Fruit fly (Drosophila melanogaster) whole organism, embryonic: ENCODE results near the gene CG8119.

ENCODE experiments used
- B-H2 ChIP-seq: fragments of 200-800 bp; sonication (Bioruptor generic); optimal IDR thresholded peaks from 2 replicates; lab custom pipeline; 2018; ENCODE audit warnings: missing biosample characterization, mild to moderate bottlenecking, missing genetic modification characterization
- CG1024 ChIP-seq: fragments of 200-800 bp; sonication (Bioruptor generic); IDR thresholded peaks from 2 replicates; pipeline ENCODE4 v1.3.6; 2022; ENCODE audit warnings: missing biosample characterization, missing genetic modification characterization
- CG10267 ChIP-seq: fragments of 200-800 bp; sonication (Bioruptor generic); optimal IDR thresholded peaks from 2 replicates; lab custom pipeline; 2018; ENCODE audit warnings: missing biosample characterization, mild to moderate bottlenecking, missing genetic modification characterization, moderate library complexity
- CG11085 ChIP-seq: fragments of 200-800 bp; sonication (Bioruptor generic); IDR thresholded peaks from 2 replicates; pipeline ENCODE4 v1.3.6; 2022; ENCODE audit warnings: missing biosample characterization, missing genetic modification characterization
- CG11247 ChIP-seq: fragments of 200-800 bp; sonication (Bioruptor generic); IDR thresholded peaks from 2 replicates; pipeline ENCODE4 v1.3.6; 2022; ENCODE audit warnings: missing biosample characterization, missing genetic modification characterization
- CG11695 ChIP-seq: fragments of 200-800 bp; sonication (Bioruptor generic); IDR thresholded peaks from 3 replicates; pipeline ENCODE4 v1.3.6; 2022; ENCODE audit warnings: missing biosample characterization, missing genetic modification characterization
- CG12155 ChIP-seq: fragments of 200-800 bp; sonication (Bioruptor generic); optimal IDR thresholded peaks from 3 replicates; lab custom pipeline; 2016; ENCODE audit warnings: missing biosample characterization, missing genetic modification characterization
- CG12659 ChIP-seq: fragments of 200-800 bp; sonication (Bioruptor generic); optimal IDR thresholded peaks from 3 replicates; lab custom pipeline; 2017; ENCODE audit warnings: mild to moderate bottlenecking, missing biosample characterization, missing genetic modification reagents, missing genetic modification characterization
- CG13424 ChIP-seq: fragments of 200-800 bp; sonication (Bioruptor generic); optimal IDR thresholded peaks from 2 replicates; lab custom pipeline; 2019; ENCODE audit warnings: missing biosample characterization, mild to moderate bottlenecking, missing genetic modification characterization, moderate library complexity
- CG1529 ChIP-seq: fragments of 200-800 bp; sonication (Bioruptor generic); optimal IDR thresholded peaks from 3 replicates; lab custom pipeline; 2018; ENCODE audit warnings: missing biosample characterization, missing genetic modification characterization
- CG15696 ChIP-seq: fragments of 200-800 bp; sonication (Bioruptor generic); optimal IDR thresholded peaks from 2 replicates; lab custom pipeline; 2019; ENCODE audit warnings: missing biosample characterization, mild to moderate bottlenecking, missing genetic modification characterization, moderate library complexity
- CG2120 ChIP-seq: fragments of 200-800 bp; sonication (Bioruptor generic); optimal IDR thresholded peaks from 3 replicates; lab custom pipeline; 2016; ENCODE audit warnings: missing biosample characterization, missing genetic modification characterization
- CG31224 ChIP-seq: fragments of 200-800 bp; sonication (Bioruptor generic); IDR thresholded peaks from 2 replicates; pipeline ENCODE4 v1.3.6; 2022; ENCODE audit warnings: missing biosample characterization, missing genetic modification characterization
- CG32772 ChIP-seq: fragments of 200-800 bp; sonication (Bioruptor generic); IDR thresholded peaks from 2 replicates; pipeline ENCODE4 v1.3.6; 2022; ENCODE audit warnings: missing biosample characterization, missing genetic modification characterization
- CG34422 ChIP-seq: fragments of 200-800 bp; sonication (Bioruptor generic); IDR thresholded peaks from 3 replicates; pipeline ENCODE4 v1.3.6; 2022; ENCODE audit warnings: missing biosample characterization, missing genetic modification characterization
- CG6175 ChIP-seq: fragments of 200-800 bp; sonication (Bioruptor generic); IDR thresholded peaks from 3 replicates; pipeline ENCODE4 v1.3.6; 2022; ENCODE audit warnings: missing biosample characterization, missing genetic modification characterization
- CG6813 ChIP-seq: fragments of 200-800 bp; sonication (Bioruptor generic); optimal IDR thresholded peaks from 2 replicates; lab custom pipeline; 2017; ENCODE audit warnings: missing biosample characterization, missing genetic modification characterization, mild to moderate bottlenecking, moderate library complexity, missing genetic modification reagents
- CG7839 ChIP-seq: fragments of 200-800 bp; sonication (Bioruptor generic); optimal IDR thresholded peaks from 3 replicates; lab custom pipeline; 2018; ENCODE audit warnings: missing biosample characterization, mild to moderate bottlenecking, missing genetic modification characterization, moderate library complexity
- CG8765 ChIP-seq: fragments of 200-800 bp; sonication (Bioruptor generic); IDR thresholded peaks from 2 replicates; pipeline ENCODE4 v1.3.6; 2022; ENCODE audit warnings: missing biosample characterization, missing genetic modification characterization
- Dll ChIP-seq: fragments of 200-800 bp; sonication (Bioruptor generic); IDR thresholded peaks from 4 replicates; pipeline ENCODE4 v1.3.6; 2022; ENCODE audit warnings: missing biosample characterization, missing genetic modification characterization; ENCODE audit not compliant: partially characterized antibody
- Fer3 ChIP-seq: fragments of 200-800 bp; sonication (Bioruptor generic); optimal IDR thresholded peaks from 2 replicates; lab custom pipeline; 2018; ENCODE audit warnings: missing biosample characterization, mild to moderate bottlenecking, missing genetic modification characterization, moderate library complexity
- HLH54F ChIP-seq: fragments of 200-800 bp; sonication (Bioruptor generic); optimal IDR thresholded peaks from 3 replicates; lab custom pipeline; 2016; ENCODE audit warnings: missing biosample characterization, missing genetic modification characterization
- Lhr ChIP-seq: fragments of 200-800 bp; sonication (Bioruptor generic); optimal IDR thresholded peaks from 3 replicates; lab custom pipeline; 2017; ENCODE audit warnings: mild to moderate bottlenecking, missing biosample characterization, missing genetic modification reagents, missing genetic modification characterization
- NK7.1 ChIP-seq: fragments of 200-800 bp; sonication (Bioruptor generic); optimal IDR thresholded peaks from 3 replicates; lab custom pipeline; 2016; ENCODE audit warnings: missing biosample characterization, missing genetic modification characterization
- NfI ChIP-seq: fragments of 200-800 bp; sonication (Bioruptor generic); optimal IDR thresholded peaks from 3 replicates; lab custom pipeline; 2018; ENCODE audit warnings: missing biosample characterization, mild to moderate bottlenecking, missing genetic modification characterization, moderate library complexity
- Optix ChIP-seq: fragments of 200-800 bp; sonication (Bioruptor generic); IDR thresholded peaks from 3 replicates; pipeline ENCODE4 v1.3.6; 2022; ENCODE audit warnings: missing biosample characterization, missing genetic modification characterization
- YL-1 ChIP-seq: fragments of 200-800 bp; sonication (Bioruptor generic); optimal IDR thresholded peaks from 3 replicates; lab custom pipeline; 2017; ENCODE audit warnings: missing biosample characterization, mild to moderate bottlenecking, missing genetic modification characterization
- al ChIP-seq: fragments of 200-800 bp; sonication (Bioruptor generic); IDR thresholded peaks from 2 replicates; pipeline ENCODE4 v1.3.6; 2022; ENCODE audit warnings: missing biosample characterization, missing genetic modification characterization
- amos ChIP-seq: fragments of 200-800 bp; sonication (Bioruptor generic); IDR thresholded peaks from 2 replicates; pipeline ENCODE4 v1.3.6; 2022; ENCODE audit warnings: missing biosample characterization, missing genetic modification characterization; ENCODE audit not compliant: partially characterized antibody
- ase ChIP-seq: fragments of 200-800 bp; sonication (Bioruptor generic); IDR thresholded peaks from 3 replicates; pipeline ENCODE4 v1.3.6; 2022; ENCODE audit warnings: missing biosample characterization, missing genetic modification characterization
- bbx ChIP-seq: fragments of 200-800 bp; sonication (Bioruptor generic); IDR thresholded peaks from 2 replicates; pipeline ENCODE4 v1.3.6; 2022; ENCODE audit warnings: missing biosample characterization, missing genetic modification characterization; ENCODE audit not compliant: partially characterized antibody
- bowl ChIP-seq: fragments of 200-800 bp; sonication (Bioruptor generic); IDR thresholded peaks from 2 replicates; pipeline ENCODE4 v1.3.6; 2022; ENCODE audit warnings: missing biosample characterization, missing genetic modification characterization
- bsh ChIP-seq, 2 experiments: fragments of 200-800 bp; sonication (Bioruptor generic); optimal IDR thresholded peaks; 2 replicates each; lab custom pipeline; 2017 to 2018; ENCODE audit warnings: mild to moderate bottlenecking in 2 of 2, missing biosample characterization in 2 of 2, missing genetic modification characterization in 2 of 2, moderate library complexity in 1 of 2
- dmrt99B ChIP-seq: fragments of 200-800 bp; sonication (Bioruptor generic); optimal IDR thresholded peaks from 2 replicates; lab custom pipeline; 2018; ENCODE audit warnings: missing biosample characterization, mild to moderate bottlenecking, missing genetic modification characterization, moderate library complexity
- emc ChIP-seq: fragments of 200-800 bp; sonication (Bioruptor generic); optimal IDR thresholded peaks from 2 replicates; lab custom pipeline; 2016; ENCODE audit warnings: missing biosample characterization, missing genetic modification characterization
- grau ChIP-seq: fragments of 200-800 bp; optimal IDR thresholded peaks from 3 replicates; lab custom pipeline; 2019; ENCODE audit warnings: missing biosample characterization, mild to moderate bottlenecking, missing genetic modification characterization, moderate library complexity
- gsb-n ChIP-seq: fragments of 200-800 bp; sonication (Bioruptor generic); optimal IDR thresholded peaks from 3 replicates; lab custom pipeline; 2018; ENCODE audit warnings: missing biosample characterization, mild to moderate bottlenecking, missing genetic modification characterization
- insv ChIP-seq, 2 experiments: fragments of 200-800 bp; sonication (Bioruptor generic); optimal IDR thresholded peaks; 3 replicates each; lab custom pipeline; 2016 to 2018; ENCODE audit warnings: missing biosample characterization in 2 of 2, missing genetic modification characterization in 2 of 2
- lab ChIP-seq: fragments of 200-800 bp; sonication (Bioruptor generic); optimal IDR thresholded peaks from 3 replicates; lab custom pipeline; 2017; ENCODE audit warnings: missing biosample characterization, missing genetic modification characterization, mild to moderate bottlenecking, moderate library complexity, missing genetic modification reagents
- lola ChIP-seq, 3 experiments: fragments of >200 bp in 2 of 3; fragments of 200-800 bp in 1 of 3; sonication (Bioruptor generic) in 1 of 3; optimal IDR thresholded peaks; 2 replicates each; lab custom pipeline; 2017 to 2019; ENCODE audit warnings: missing biosample characterization in 3 of 3, missing genetic modification characterization in 3 of 3, mild to moderate bottlenecking in 1 of 3, moderate library complexity in 1 of 3
- onecut ChIP-seq: fragments of 200-800 bp; sonication (Bioruptor generic); IDR thresholded peaks from 2 replicates; pipeline ENCODE4 v1.3.6; 2022; ENCODE audit warnings: missing biosample characterization, missing genetic modification characterization
- org-1 ChIP-seq: fragments of 200-800 bp; sonication (Bioruptor generic); optimal IDR thresholded peaks from 2 replicates; lab custom pipeline; 2017; ENCODE audit warnings: missing biosample characterization, missing genetic modification characterization
- phol ChIP-seq: fragments of 200-800 bp; sonication (Bioruptor generic); optimal IDR thresholded peaks from 3 replicates; lab custom pipeline; 2018; ENCODE audit warnings: missing biosample characterization, mild to moderate bottlenecking, missing genetic modification characterization, moderate library complexity
- pnt ChIP-seq: fragments of 200-800 bp; sonication (Bioruptor generic); optimal IDR thresholded peaks from 3 replicates; lab custom pipeline; 2016; ENCODE audit warnings: missing biosample characterization, missing genetic modification characterization
- ranshi ChIP-seq: fragments of 200-800 bp; sonication (Bioruptor generic); IDR thresholded peaks from 2 replicates; pipeline ENCODE4 v1.3.6; 2022; ENCODE audit warnings: missing biosample characterization, missing genetic modification characterization
- ssp ChIP-seq: fragments of 200-800 bp; sonication (Bioruptor generic); IDR thresholded peaks from 2 replicates; pipeline ENCODE4 v1.3.6; 2022; ENCODE audit warnings: missing biosample characterization, missing genetic modification characterization
- tna ChIP-seq: fragments of 200-800 bp; sonication (Bioruptor generic); IDR thresholded peaks from 2 replicates; pipeline ENCODE4 v1.3.6; 2022; ENCODE audit warnings: missing biosample characterization, missing genetic modification characterization; ENCODE audit not compliant: partially characterized antibody
- unpg ChIP-seq: fragments of 200-800 bp; sonication (Bioruptor generic); optimal IDR thresholded peaks from 3 replicates; lab custom pipeline; 2018; ENCODE audit warnings: missing biosample characterization, mild to moderate bottlenecking, missing genetic modification characterization, moderate library complexity

Gene CG8119

DNA sequence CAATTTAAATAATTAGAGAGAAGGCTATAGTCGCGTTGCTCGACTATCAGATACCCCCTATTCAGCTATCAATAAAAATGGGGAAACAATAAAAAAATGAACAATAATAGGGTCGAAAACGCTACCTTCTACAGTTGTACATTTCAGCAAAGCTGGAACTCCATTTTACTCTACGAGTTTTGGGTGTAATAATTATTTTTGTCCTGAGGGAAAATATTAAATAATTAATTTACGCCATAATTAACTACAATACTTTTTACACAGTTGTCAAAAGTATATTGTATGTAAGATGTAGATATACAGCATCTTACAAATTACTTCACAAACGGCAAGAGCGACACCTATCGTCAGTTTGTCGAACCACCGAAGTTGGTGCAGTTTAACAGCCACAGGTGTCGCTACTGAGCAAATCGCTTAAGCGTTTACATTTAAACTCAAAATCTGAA, 9.0 kb upstream of the CG8119 start (continued):
- TF ChIP-seq ssp (0 out of 2 replicates have a peak, but pooled peaks have one; percentile 19), Fer3 (tag; lab: Kevin White, UChicago) (peak; percentile 6), bsh (GFP tag; optimal IDR thresholded peaks at IDR 0.05; lab: Kevin White, UChicago) (peak in 1 of 2 experiments; percentile 41), al (GFP tag; lab: Robert Waterston, UW) (no peak), HLH54F (GFP tag; lab: Kevin White, UChicago) (peak; percentile 20), CG11085 (GFP tag; lab: Robert Waterston, UW) (0 out of 2 replicates have a peak, but pooled peaks have one; percentile 35), CG6175 (GFP tag; lab: Robert Waterston, UW) (no peak), bbx (GFP tag; lab: Robert Waterston, UW) (peak; percentile 49; the same call in 1 of the 2 replicates), CG1529 (GFP tag; lab: Kevin White, UChicago) (no peak), CG11247 (GFP tag; lab: Robert Waterston, UW) (peak; percentile 61; the same call in 1 of the 2 replicates), CG7839 (tag; lab: Kevin White, UChicago) (peak; percentile 57), CG15696 (tag; lab: Kevin White, UChicago) (peak; percentile 56), tna (GFP tag; lab: Robert Waterston, UW) (peak; percentile 87), NfI (GFP tag; lab: Kevin White, UChicago) (peak; percentile 51), CG10267 (tag; lab: Kevin White, UChicago) (peak; percentile 38), B-H2 (GFP tag; lab: Kevin White, UChicago) (peak; percentile 23), insv (GFP tag; optimal IDR thresholded peaks at IDR 0.05; lab: Kevin White, UChicago) (peak in 1 of 2 experiments; percentile 4), amos (peak; percentile 77), gsb-n (tag; lab: Kevin White, UChicago) (peak; percentile 19), dmrt99B (tag; lab: Kevin White, UChicago) (peak; percentile 26), lola (GFP tag; optimal IDR thresholded peaks at IDR 0.05; lab: Kevin White, UChicago) (no peak), emc (GFP tag; lab: Kevin White, UChicago) (peak; percentile 2), lab (GFP tag; lab: Kevin White, UChicago) (no peak), YL-1 (GFP tag; lab: Kevin White, UChicago) (no peak), grau (tag; lab: Kevin White, UChicago) (peak; percentile 34), onecut (GFP tag; lab: Robert Waterston, UW) (peak; percentile 47; the same call in 1 of the 2 replicates), CG1024 (peak; percentile 31; the same call in 1 of the 2 replicates), CG34422 (peak; percentile 61; the same call in 2 of the 3 replicates), unpg (peak; percentile 32), Dll (GFP tag; lab: Robert Waterston, UW) (peak; percentile 64; the same call in 3 of the 4 replicates), CG31224 (GFP tag; lab: Robert Waterston, UW) (0 out of 2 replicates have a peak, but pooled peaks have one; percentile 17), CG11695 (GFP tag; lab: Robert Waterston, UW) (no peak), phol (tag; lab: Kevin White, UChicago) (peak; percentile 41), ranshi (GFP tag; lab: Robert Waterston, UW) (0 out of 2 replicates have a peak, but pooled peaks have one; percentile 22), CG2120 (GFP tag; lab: Kevin White, UChicago) (peak; percentile 15), pnt (peak; percentile 17), org-1 (GFP tag; lab: Kevin White, UChicago) (no peak), CG12155 (GFP tag; lab: Kevin White, UChicago) (peak; percentile 4), CG13424 (tag; lab: Kevin White, UChicago) (peak; percentile 5), CG8765 (GFP tag; lab: Robert Waterston, UW) (0 out of 2 replicates have a peak, but pooled peaks have one; percentile 27), CG12659 (GFP tag; lab: Kevin White, UChicago) (peak; percentile 8), CG32772 (GFP tag; lab: Robert Waterston, UW) (0 out of 2 replicates have a peak, but pooled peaks have one; percentile 40), ase (GFP tag; lab: Robert Waterston, UW) (peak; percentile 46; the same call in 1 of the 3 replicates), Lhr (GFP tag; lab: Kevin White, UChicago) (peak; percentile 60), bowl (no peak), CG6813 (GFP tag; lab: Kevin White, UChicago) (no peak), NK7.1 (GFP tag; lab: Kevin White, UChicago) (no peak), Optix (GFP tag; lab: Robert Waterston, UW) (peak; percentile 32; the same call in 1 of the 3 replicates)
